Fruit fly (Drosophila melanogaster) Kc167 (cell line): ENCODE data around the gene Art8.

ENCODE experiments used
- Myc ChIP-seq: fragments of >200 bp; optimal IDR thresholded peaks from 2 replicates; lab custom pipeline; 2017; ENCODE audit warnings: missing external identifiers
- insv ChIP-seq: fragments of >200 bp; optimal IDR thresholded peaks from 3 replicates; lab custom pipeline; 2018; ENCODE audit warnings: missing external identifiers
- psq ChIP-seq: fragments of >200 bp; optimal IDR thresholded peaks from 2 replicates; lab custom pipeline; 2017; ENCODE audit warnings: missing external identifiers

dm6 chr2L:11044678-11045466, 34.0 kb upstream of the Art8 start:
- no peak for TF ChIP-seq psq (lab: Kevin White, UChicago)
- TF ChIP-seq insv, result no peak
- TF ChIP-seq Myc (lab: Kevin White, UChicago), result no peak
